Worm (Caenorhabditis elegans) whole organism, L1 larva: ENCODE results near the gene Y105C5A.12.

Experiments
- ces-1 ChIP-seq: fragments of 150-350 bp; optimal IDR thresholded peaks from 2 replicates; lab custom pipeline; 2014; ENCODE audit warnings: missing biosample characterization, missing genetic modification reagents, missing genetic modification characterization
- lsy-2 ChIP-seq, 2 experiments: fragments of 150-350 bp; optimal IDR thresholded peaks; 2 replicates each; lab custom pipeline; 2014; ENCODE audit warnings: missing biosample characterization in 2 of 2, missing genetic modification characterization in 2 of 2
- mef-2 ChIP-seq: fragments of 150-350 bp; optimal IDR thresholded peaks from 2 replicates; lab custom pipeline; 2014; ENCODE audit warnings: missing biosample characterization, missing genetic modification characterization
- pqm-1 ChIP-seq: sonication (generic microtip); optimal IDR thresholded peaks from 3 replicates; lab custom pipeline; 2017; ENCODE audit warnings: missing biosample characterization, missing genetic modification characterization
- skn-1 ChIP-seq: fragments of 150-350 bp; optimal IDR thresholded peaks from 2 replicates; lab custom pipeline; 2014; ENCODE audit warnings: missing biosample characterization, missing genetic modification characterization
- unc-62 ChIP-seq: fragments of 150-350 bp; optimal IDR thresholded peaks from 2 replicates; lab custom pipeline; 2014; ENCODE audit warnings: missing biosample characterization, missing genetic modification reagents, missing genetic modification characterization
- zag-1 ChIP-seq: fragments of 150-350 bp; optimal IDR thresholded peaks from 2 replicates; lab custom pipeline; 2014; ENCODE audit warnings: missing biosample characterization, missing genetic modification characterization
- ztf-4 ChIP-seq: fragments of 150-350 bp; optimal IDR thresholded peaks from 2 replicates; lab custom pipeline; 2014; ENCODE audit warnings: missing biosample characterization, missing genetic modification characterization

DNA sequence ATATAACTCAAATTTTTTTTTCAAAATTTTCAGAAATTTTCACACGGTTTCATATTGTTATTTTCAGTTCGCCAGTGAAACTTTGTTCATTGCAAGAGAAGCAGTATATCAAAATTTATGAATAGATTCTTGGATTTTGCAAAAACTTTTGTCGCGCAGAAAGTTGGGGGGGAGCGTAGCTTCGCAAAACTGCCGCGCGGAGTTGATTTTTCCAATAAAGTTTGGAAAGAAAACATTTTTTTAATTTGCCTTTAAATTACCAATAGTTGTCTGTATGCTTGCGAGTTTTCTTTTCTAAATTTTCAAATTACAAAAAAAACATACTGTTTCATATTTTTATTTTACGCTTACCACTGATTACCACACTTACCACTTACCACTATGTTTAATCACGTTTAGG is 44.6 kb upstream of the Y105C5A.12 start:
- no peak for TF ChIP-seq lsy-2 (tag; optimal IDR thresholded peaks at IDR 0.05; lab: Kevin White, UChicago)
- no peak for TF ChIP-seq ces-1 (GFP tag; lab: Kevin White, UChicago)
- no peak for TF ChIP-seq pqm-1 (tag; lab: Kevin White, UChicago)
- TF ChIP-seq ztf-4 (tag; lab: Kevin White, UChicago), result no peak
- TF ChIP-seq unc-62 (GFP tag; lab: Kevin White, UChicago), result no peak
- TF ChIP-seq zag-1 (tag; lab: Kevin White, UChicago), result no peak
- TF ChIP-seq mef-2 (tag; lab: Kevin White, UChicago), result no peak
- no peak for TF ChIP-seq skn-1 (tag; lab: Kevin White, UChicago)
